Fruit fly (Drosophila melanogaster) whole organism, embryonic: ENCODE measurements around the gene CG11168.

Source experiments
- Abd-B ChIP-seq: fragments of 200-800 bp; sonication (Bioruptor generic); optimal IDR thresholded peaks from 2 replicates; lab custom pipeline; 2018; ENCODE audit warnings: missing biosample characterization, mild to moderate bottlenecking, missing genetic modification characterization, moderate library complexity
- Atf-2 ChIP-seq: fragments of 200-800 bp; sonication (Bioruptor generic); optimal IDR thresholded peaks from 2 replicates; lab custom pipeline; 2016; ENCODE audit warnings: missing biosample characterization, missing genetic modification characterization
- Bgb ChIP-seq: fragments of 200-800 bp; sonication (Bioruptor generic); IDR thresholded peaks from 2 replicates; pipeline ENCODE4 v1.3.6; 2022; ENCODE audit warnings: missing biosample characterization, missing genetic modification characterization; ENCODE audit not compliant: partially characterized antibody
- CG12769 ChIP-seq: fragments of 200-800 bp; sonication (Bioruptor generic); optimal IDR thresholded peaks from 2 replicates; lab custom pipeline; 2019; ENCODE audit warnings: missing biosample characterization, mild to moderate bottlenecking, missing genetic modification characterization, moderate library complexity
- CG14710 ChIP-seq: fragments of 200-800 bp; sonication (Bioruptor generic); optimal IDR thresholded peaks from 3 replicates; lab custom pipeline; 2019; ENCODE audit warnings: missing biosample characterization, mild to moderate bottlenecking, missing genetic modification characterization, moderate library complexity
- CG1603 ChIP-seq: fragments of 200-800 bp; sonication (Bioruptor generic); optimal IDR thresholded peaks from 2 replicates; lab custom pipeline; 2019; ENCODE audit warnings: missing biosample characterization, mild to moderate bottlenecking, missing genetic modification characterization, moderate library complexity
- CG17612 ChIP-seq: fragments of 200-800 bp; sonication (Bioruptor generic); IDR thresholded peaks from 2 replicates; pipeline ENCODE4 v1.3.6; 2022; ENCODE audit warnings: missing biosample characterization, missing genetic modification characterization
- CG1832 ChIP-seq: fragments of 200-800 bp; sonication (Bioruptor generic); optimal IDR thresholded peaks from 2 replicates; lab custom pipeline; 2017; ENCODE audit warnings: missing biosample characterization, mild to moderate bottlenecking, missing genetic modification characterization, inconsistent platforms
- CG2129 ChIP-seq: fragments of 200-800 bp; sonication (Bioruptor generic); IDR thresholded peaks from 2 replicates; pipeline ENCODE4 v1.3.6; 2022; ENCODE audit warnings: missing biosample characterization, missing genetic modification characterization; ENCODE audit not compliant: partially characterized antibody
- CG2202 ChIP-seq: fragments of 200-800 bp; sonication (Bioruptor generic); optimal IDR thresholded peaks from 2 replicates; lab custom pipeline; 2018; ENCODE audit warnings: missing biosample characterization, mild to moderate bottlenecking, missing genetic modification characterization
- CG2712 ChIP-seq: fragments of 200-800 bp; optimal IDR thresholded peaks from 3 replicates; lab custom pipeline; 2019; ENCODE audit warnings: missing biosample characterization, mild to moderate bottlenecking, missing genetic modification characterization, moderate library complexity
- CG31441 ChIP-seq: fragments of 200-800 bp; sonication (Bioruptor generic); IDR thresholded peaks from 2 replicates; pipeline ENCODE4 v1.3.6; 2022; ENCODE audit warnings: missing biosample characterization, missing genetic modification characterization
- CG32767 ChIP-seq: fragments of 200-800 bp; sonication (Bioruptor generic); IDR thresholded peaks from 2 replicates; pipeline ENCODE4 v1.3.6; 2022; ENCODE audit warnings: missing biosample characterization, missing genetic modification characterization
- CG32772 ChIP-seq: fragments of 200-800 bp; sonication (Bioruptor generic); IDR thresholded peaks from 2 replicates; pipeline ENCODE4 v1.3.6; 2022; ENCODE audit warnings: missing biosample characterization, missing genetic modification characterization
- CG3281 ChIP-seq: fragments of 200-800 bp; sonication (Bioruptor generic); optimal IDR thresholded peaks from 3 replicates; lab custom pipeline; 2017; ENCODE audit warnings: missing biosample characterization, mild to moderate bottlenecking, missing genetic modification characterization
- CG4730 ChIP-seq: fragments of 200-800 bp; sonication (Bioruptor generic); IDR thresholded peaks from 2 replicates; pipeline ENCODE4 v1.3.6; 2022; ENCODE audit warnings: missing biosample characterization, missing genetic modification characterization
- CG6854 ChIP-seq: fragments of 200-800 bp; sonication (Bioruptor generic); optimal IDR thresholded peaks from 3 replicates; lab custom pipeline; 2017; ENCODE audit warnings: missing biosample characterization, mild to moderate bottlenecking, missing genetic modification characterization
- CG7372 ChIP-seq: fragments of 200-800 bp; sonication (Bioruptor generic); IDR thresholded peaks from 2 replicates; pipeline ENCODE4 v1.3.6; 2022; ENCODE audit warnings: missing biosample characterization, missing genetic modification characterization
- Dip3 ChIP-seq: fragments of 200-800 bp; sonication (Bioruptor generic); optimal IDR thresholded peaks from 3 replicates; lab custom pipeline; 2016; ENCODE audit warnings: missing biosample characterization, missing genetic modification characterization
- HLHmδ ChIP-seq: fragments of 200-800 bp; sonication (Bioruptor generic); optimal IDR thresholded peaks from 2 replicates; lab custom pipeline; 2018; ENCODE audit warnings: missing biosample characterization, mild to moderate bottlenecking, missing genetic modification characterization, moderate library complexity
- Hr3 ChIP-seq: fragments of 200-800 bp; sonication (Bioruptor generic); optimal IDR thresholded peaks from 3 replicates; lab custom pipeline; 2016; ENCODE audit warnings: missing biosample characterization, missing genetic modification characterization
- Kr ChIP-seq: fragments of 200-800 bp; sonication (Bioruptor generic); optimal IDR thresholded peaks from 2 replicates; lab custom pipeline; 2017; ENCODE audit warnings: missing biosample characterization, mild to moderate bottlenecking, missing genetic modification characterization
- Lim3 ChIP-seq: fragments of 200-800 bp; sonication (Bioruptor generic); IDR thresholded peaks from 2 replicates; pipeline ENCODE4 v1.3.6; 2022; ENCODE audit warnings: missing biosample characterization, missing genetic modification characterization
- Ravus ChIP-seq: fragments of 200-800 bp; sonication (Bioruptor generic); IDR thresholded peaks from 2 replicates; pipeline ENCODE4 v1.3.6; 2022; ENCODE audit warnings: missing biosample characterization, missing genetic modification characterization
- Vsx1 ChIP-seq: fragments of 200-800 bp; sonication (Bioruptor generic); optimal IDR thresholded peaks from 2 replicates; lab custom pipeline; 2017; ENCODE audit warnings: missing biosample characterization, mild to moderate bottlenecking, missing genetic modification characterization, missing genetic modification reagents
- ab ChIP-seq: fragments of 200-800 bp; sonication (Bioruptor generic); optimal IDR thresholded peaks from 2 replicates; lab custom pipeline; 2016; ENCODE audit warnings: missing biosample characterization, missing genetic modification characterization
- bowl ChIP-seq: fragments of 200-800 bp; sonication (Bioruptor generic); IDR thresholded peaks from 2 replicates; pipeline ENCODE4 v1.3.6; 2022; ENCODE audit warnings: missing biosample characterization, missing genetic modification characterization
- cg ChIP-seq: fragments of 200-800 bp; sonication (Bioruptor generic); optimal IDR thresholded peaks from 3 replicates; lab custom pipeline; 2019; ENCODE audit warnings: missing biosample characterization, mild to moderate bottlenecking, missing genetic modification characterization, moderate library complexity
- chif ChIP-seq, 2 experiments: fragments of 200-800 bp; sonication (Bioruptor generic); optimal IDR thresholded peaks; 3 replicates each; lab custom pipeline; 2016; ENCODE audit warnings: missing biosample characterization in 2 of 2, missing genetic modification characterization in 2 of 2
- crp ChIP-seq, 2 experiments: fragments of 200-800 bp; sonication (Bioruptor generic); optimal IDR thresholded peaks; 2 replicates in 1 of 2; 3 replicates in 1 of 2; lab custom pipeline; 2017; ENCODE audit warnings: missing biosample characterization in 2 of 2, missing genetic modification characterization in 2 of 2, mild to moderate bottlenecking in 1 of 2, moderate library complexity in 1 of 2
- danr ChIP-seq: fragments of 200-800 bp; sonication (Bioruptor generic); IDR thresholded peaks from 2 replicates; pipeline ENCODE4 v1.3.6; 2022; ENCODE audit warnings: missing biosample characterization, missing genetic modification characterization
- fd3F ChIP-seq: fragments of 200-800 bp; sonication (Bioruptor generic); optimal IDR thresholded peaks from 2 replicates; lab custom pipeline; 2018; ENCODE audit warnings: missing biosample characterization, mild to moderate bottlenecking, missing genetic modification characterization, moderate library complexity
- ftz-f1 ChIP-seq: fragments of 200-800 bp; sonication (Bioruptor generic); optimal IDR thresholded peaks from 2 replicates; lab custom pipeline; 2016; ENCODE audit warnings: missing biosample characterization, missing genetic modification characterization
- gcm ChIP-seq: fragments of 200-800 bp; sonication (Bioruptor generic); optimal IDR thresholded peaks from 2 replicates; lab custom pipeline; 2019; ENCODE audit warnings: missing biosample characterization, mild to moderate bottlenecking, missing genetic modification characterization, moderate library complexity
- ind ChIP-seq: fragments of 200-800 bp; sonication (Bioruptor generic); optimal IDR thresholded peaks from 3 replicates; lab custom pipeline; 2016; ENCODE audit warnings: missing biosample characterization, missing genetic modification characterization
- jing ChIP-seq: fragments of 200-800 bp; sonication (Bioruptor generic); optimal IDR thresholded peaks from 2 replicates; lab custom pipeline; 2018; ENCODE audit warnings: missing biosample characterization, mild to moderate bottlenecking, missing genetic modification characterization
- kni ChIP-seq: fragments of 200-800 bp; sonication (Bioruptor generic); optimal IDR thresholded peaks from 3 replicates; lab custom pipeline; 2017; ENCODE audit warnings: mild to moderate bottlenecking, missing biosample characterization, missing genetic modification reagents, missing genetic modification characterization
- lbe ChIP-seq: fragments of 200-800 bp; sonication (Bioruptor generic); optimal IDR thresholded peaks from 2 replicates; lab custom pipeline; 2016; ENCODE audit warnings: missing biosample characterization, mild to moderate bottlenecking, missing genetic modification characterization
- onecut ChIP-seq: fragments of 200-800 bp; sonication (Bioruptor generic); IDR thresholded peaks from 2 replicates; pipeline ENCODE4 v1.3.6; 2022; ENCODE audit warnings: missing biosample characterization, missing genetic modification characterization
- org-1 ChIP-seq: fragments of 200-800 bp; sonication (Bioruptor generic); optimal IDR thresholded peaks from 2 replicates; lab custom pipeline; 2017; ENCODE audit warnings: missing biosample characterization, missing genetic modification characterization
- peb ChIP-seq: fragments of 200-800 bp; sonication (Bioruptor generic); IDR thresholded peaks from 2 replicates; pipeline ENCODE4 v1.3.6; 2022; ENCODE audit warnings: missing biosample characterization, missing genetic modification characterization
- ro ChIP-seq: fragments of 200-800 bp; sonication (Bioruptor generic); IDR thresholded peaks from 2 replicates; pipeline ENCODE4 v1.3.6; 2022; ENCODE audit warnings: missing biosample characterization, missing genetic modification characterization
- sens ChIP-seq: fragments of 200-800 bp; sonication (Bioruptor generic); peaks from one replicate; lab custom pipeline; 2016; ENCODE audit warnings: missing biosample characterization, missing genetic modification characterization
- sens-2 ChIP-seq: fragments of 200-800 bp; sonication (Bioruptor generic); IDR thresholded peaks from 2 replicates; pipeline ENCODE4 v1.3.6; 2022; ENCODE audit warnings: missing biosample characterization, missing genetic modification characterization
- sisA ChIP-seq: fragments of 200-800 bp; sonication (Bioruptor generic); IDR thresholded peaks from 2 replicates; pipeline ENCODE4 v1.3.6; 2022; ENCODE audit warnings: missing biosample characterization, missing genetic modification characterization
- ttk ChIP-seq: fragments of 200-800 bp; sonication (Bioruptor generic); IDR thresholded peaks from 2 replicates; pipeline ENCODE4 v2.1.2; 2022; ENCODE audit warnings: missing biosample characterization, missing genetic modification characterization
- twi ChIP-seq: fragments of 200-800 bp; optimal IDR thresholded peaks from 2 replicates; lab custom pipeline; 2019; ENCODE audit warnings: missing biosample characterization, mild to moderate bottlenecking, missing genetic modification characterization, moderate library complexity
- usp ChIP-seq: fragments of >200 bp; optimal IDR thresholded peaks from 2 replicates; lab custom pipeline; 2017; ENCODE audit warnings: missing biosample characterization, missing genetic modification characterization
- zfh1 ChIP-seq: fragments of 200-800 bp; sonication (Bioruptor generic); IDR thresholded peaks from 3 replicates; pipeline ENCODE4 v1.3.6; 2022; ENCODE audit warnings: missing biosample characterization, missing genetic modification characterization
- zfh2 ChIP-seq: fragments of 200-800 bp; sonication (Bioruptor generic); optimal IDR thresholded peaks from 2 replicates; lab custom pipeline; 2016; ENCODE audit warnings: missing biosample characterization, missing genetic modification characterization

CG11168 gene

dm6 chr3R:24917814-24918636, at the start of gene CG11168, which contains the start of the genes PIG-S and sud1 (continued):
- TF ChIP-seq Ravus (GFP tag; lab: Robert Waterston, UW), result no peak
- TF ChIP-seq CG3281 (GFP tag; lab: Kevin White, UChicago), result no peak
- TF ChIP-seq Hr3 (GFP tag; lab: Kevin White, UChicago), result peak; percentile 84
- peak; percentile 75 for TF ChIP-seq CG2712 (tag; lab: Kevin White, UChicago)
- no peak for TF ChIP-seq chif (GFP tag; optimal IDR thresholded peaks at IDR 0.05; lab: Kevin White, UChicago)
- TF ChIP-seq fd3F (GFP tag; lab: Kevin White, UChicago), result peak; percentile 30
- TF ChIP-seq lbe (GFP tag; lab: Kevin White, UChicago), result no peak
- no peak for TF ChIP-seq Dip3 (GFP tag; lab: Kevin White, UChicago)
- no peak for TF ChIP-seq CG6854
- TF ChIP-seq Atf-2 (GFP tag; lab: Kevin White, UChicago), result no peak
- no peak for TF ChIP-seq jing
- TF ChIP-seq crp (GFP tag; optimal IDR thresholded peaks at IDR 0.05; lab: Kevin White, UChicago), result peak; percentile 26 to 76
- TF ChIP-seq CG4730 (GFP tag; lab: Robert Waterston, UW), result peak; percentile 27; the same call in 1 of the 2 replicates
- TF ChIP-seq Lim3, result no peak
- TF ChIP-seq sens-2 (GFP tag; lab: Robert Waterston, UW), result no peak
- no peak for TF ChIP-seq danr (GFP tag; lab: Robert Waterston, UW)
- TF ChIP-seq Abd-B (GFP tag; lab: Kevin White, UChicago), result peak; percentile 72
- peak; percentile 29 for TF ChIP-seq CG1603
- no peak; the same call in 1 of the 2 replicates for TF ChIP-seq CG31441 (GFP tag; lab: Robert Waterston, UW)
- TF ChIP-seq Vsx1 (GFP tag; lab: Kevin White, UChicago), result peak; percentile 90
- no peak for TF ChIP-seq onecut
- TF ChIP-seq bowl (GFP tag; lab: Robert Waterston, UW), result no peak
- TF ChIP-seq sisA, result peak; percentile 47; the same call in 1 of the 2 replicates
- peak; percentile 55 for TF ChIP-seq CG32772 (GFP tag; lab: Robert Waterston, UW)
- no peak for TF ChIP-seq Kr
- TF ChIP-seq ro (GFP tag; lab: Robert Waterston, UW), result peak; percentile 31; the same call in 1 of the 2 replicates
- TF ChIP-seq sens (GFP tag; lab: Kevin White, UChicago), result no peak
- TF ChIP-seq peb (GFP tag; lab: Robert Waterston, UW), result peak; percentile 38; the same call in 1 of the 2 replicates
- TF ChIP-seq usp (GFP tag; lab: Kevin White, UChicago), result no peak
- TF ChIP-seq cg (GFP tag; lab: Kevin White, UChicago), result no peak
- no peak for TF ChIP-seq CG7372 (GFP tag; lab: Robert Waterston, UW)
- peak; percentile 81 for TF ChIP-seq CG14710 (tag; lab: Kevin White, UChicago)
- peak; percentile 42 for TF ChIP-seq CG12769
- peak; percentile 73 for TF ChIP-seq ind (GFP tag; lab: Kevin White, UChicago)
- no peak for TF ChIP-seq CG2202 (tag; lab: Kevin White, UChicago)
- no peak for TF ChIP-seq CG1832 (GFP tag; lab: Kevin White, UChicago)
- TF ChIP-seq org-1 (GFP tag; lab: Kevin White, UChicago), result no peak
- no peak for TF ChIP-seq CG17612 (GFP tag; lab: Robert Waterston, UW)
- TF ChIP-seq CG2129 (GFP tag; lab: Robert Waterston, UW), result peak; percentile 87
- TF ChIP-seq kni (GFP tag; lab: Kevin White, UChicago), result no peak
- no peak for TF ChIP-seq zfh2 (GFP tag; lab: Kevin White, UChicago)
- TF ChIP-seq Bgb (GFP tag; lab: Robert Waterston, UW), result peak; percentile 87
- no peak for TF ChIP-seq ab (GFP tag; lab: Kevin White, UChicago)
- no peak for TF ChIP-seq gcm (GFP tag; lab: Kevin White, UChicago)
- TF ChIP-seq CG32767, result 0 out of 2 replicates have a peak, but pooled peaks have one; percentile 28
- peak; percentile 61; the same call in 2 of the 3 replicates for TF ChIP-seq zfh1 (GFP tag; lab: Robert Waterston, UW)
- peak; percentile 93 for TF ChIP-seq ftz-f1 (GFP tag; lab: Kevin White, UChicago)
- no peak for TF ChIP-seq HLHmδ (GFP tag; lab: Kevin White, UChicago)
- TF ChIP-seq twi (tag; lab: Kevin White, UChicago), result peak; percentile 61
- peak; percentile 20; the same call in 1 of the 2 replicates for TF ChIP-seq ttk (GFP tag; lab: Robert Waterston, UW)
